Fruit fly (Drosophila melanogaster) whole organism, embryonic: ENCODE data around the gene CG31468.

Source experiments
- Atf6 ChIP-seq: fragments of 200-800 bp; sonication (Bioruptor generic); IDR thresholded peaks from 2 replicates; pipeline ENCODE4 v1.3.6; 2022; ENCODE audit warnings: missing biosample characterization, missing genetic modification characterization
- Bgb ChIP-seq: fragments of 200-800 bp; sonication (Bioruptor generic); IDR thresholded peaks from 2 replicates; pipeline ENCODE4 v1.3.6; 2022; ENCODE audit warnings: missing biosample characterization, missing genetic modification characterization; ENCODE audit not compliant: partially characterized antibody
- CG10321 ChIP-seq: fragments of 200-800 bp; sonication (Bioruptor generic); IDR thresholded peaks from 2 replicates; pipeline ENCODE4 v1.3.6; 2022; ENCODE audit warnings: missing biosample characterization, missing genetic modification characterization
- CG11085 ChIP-seq: fragments of 200-800 bp; sonication (Bioruptor generic); IDR thresholded peaks from 2 replicates; pipeline ENCODE4 v1.3.6; 2022; ENCODE audit warnings: missing biosample characterization, missing genetic modification characterization
- CG11093 ChIP-seq: fragments of 200-800 bp; sonication (Bioruptor generic); IDR thresholded peaks from 3 replicates; pipeline ENCODE4 v1.3.6; 2022; ENCODE audit warnings: missing biosample characterization, missing genetic modification characterization
- CG13123 ChIP-seq: fragments of 200-800 bp; sonication (Bioruptor generic); optimal IDR thresholded peaks from 2 replicates; lab custom pipeline; 2016; ENCODE audit warnings: missing biosample characterization, missing genetic modification characterization
- CG13424 ChIP-seq: fragments of 200-800 bp; sonication (Bioruptor generic); optimal IDR thresholded peaks from 2 replicates; lab custom pipeline; 2019; ENCODE audit warnings: missing biosample characterization, mild to moderate bottlenecking, missing genetic modification characterization, moderate library complexity
- CG13775 ChIP-seq: fragments of 200-800 bp; sonication (Bioruptor generic); optimal IDR thresholded peaks from 3 replicates; lab custom pipeline; 2017; ENCODE audit warnings: missing biosample characterization, mild to moderate bottlenecking, missing genetic modification characterization
- CG13894 ChIP-seq: fragments of 200-800 bp; sonication (Bioruptor generic); optimal IDR thresholded peaks from 3 replicates; lab custom pipeline; 2018; ENCODE audit warnings: missing biosample characterization, mild to moderate bottlenecking, missing genetic modification characterization, moderate library complexity
- CG15011 ChIP-seq: fragments of 200-800 bp; sonication (Bioruptor generic); optimal IDR thresholded peaks from 3 replicates; lab custom pipeline; 2018; ENCODE audit warnings: missing biosample characterization, mild to moderate bottlenecking, missing genetic modification characterization
- CG18599 ChIP-seq: fragments of 200-800 bp; sonication (Bioruptor generic); optimal IDR thresholded peaks from 3 replicates; lab custom pipeline; 2017; ENCODE audit warnings: missing biosample characterization, missing genetic modification characterization, mild to moderate bottlenecking, moderate library complexity, missing genetic modification reagents
- CG2875 ChIP-seq: fragments of 200-800 bp; sonication (Bioruptor generic); optimal IDR thresholded peaks from 2 replicates; lab custom pipeline; 2017; ENCODE audit warnings: missing biosample characterization, mild to moderate bottlenecking, missing genetic modification characterization, missing genetic modification reagents
- CG30403 ChIP-seq: fragments of 200-800 bp; sonication (Bioruptor generic); optimal IDR thresholded peaks from 3 replicates; lab custom pipeline; 2016; ENCODE audit warnings: missing biosample characterization, missing genetic modification characterization
- CG31388 ChIP-seq: fragments of 200-800 bp; sonication (Bioruptor generic); optimal IDR thresholded peaks from 2 replicates; lab custom pipeline; 2016; ENCODE audit warnings: missing biosample characterization, missing genetic modification characterization
- CG4360 ChIP-seq: fragments of 200-800 bp; sonication (Bioruptor generic); IDR thresholded peaks from 2 replicates; pipeline ENCODE4 v1.3.6; 2022; ENCODE audit warnings: missing biosample characterization, missing genetic modification characterization
- CG5180 ChIP-seq: fragments of 200-800 bp; sonication (Bioruptor generic); optimal IDR thresholded peaks from 3 replicates; lab custom pipeline; 2017; ENCODE audit warnings: missing biosample characterization, missing genetic modification characterization, mild to moderate bottlenecking, moderate library complexity, missing genetic modification reagents
- CG6175 ChIP-seq: fragments of 200-800 bp; sonication (Bioruptor generic); IDR thresholded peaks from 3 replicates; pipeline ENCODE4 v1.3.6; 2022; ENCODE audit warnings: missing biosample characterization, missing genetic modification characterization
- CG6689 ChIP-seq: fragments of 200-800 bp; sonication (Bioruptor generic); IDR thresholded peaks from 2 replicates; pipeline ENCODE4 v1.3.6; 2022; ENCODE audit warnings: missing biosample characterization, missing genetic modification characterization
- CG6791 ChIP-seq: fragments of 200-800 bp; sonication (Bioruptor generic); IDR thresholded peaks from 3 replicates; pipeline ENCODE4 v1.3.6; 2022; ENCODE audit warnings: missing biosample characterization, missing genetic modification characterization; ENCODE audit not compliant: partially characterized antibody
- CG6813 ChIP-seq: fragments of 200-800 bp; sonication (Bioruptor generic); optimal IDR thresholded peaks from 2 replicates; lab custom pipeline; 2017; ENCODE audit warnings: missing biosample characterization, missing genetic modification characterization, mild to moderate bottlenecking, moderate library complexity, missing genetic modification reagents
- CG7271 ChIP-seq: fragments of 200-800 bp; sonication (Bioruptor generic); optimal IDR thresholded peaks from 2 replicates; lab custom pipeline; 2018; ENCODE audit warnings: missing biosample characterization, mild to moderate bottlenecking, missing genetic modification characterization, moderate library complexity
- CG7839 ChIP-seq: fragments of 200-800 bp; sonication (Bioruptor generic); optimal IDR thresholded peaks from 3 replicates; lab custom pipeline; 2018; ENCODE audit warnings: missing biosample characterization, mild to moderate bottlenecking, missing genetic modification characterization, moderate library complexity
- CG8924 ChIP-seq: fragments of 200-800 bp; optimal IDR thresholded peaks from 3 replicates; lab custom pipeline; 2019; ENCODE audit warnings: missing biosample characterization, mild to moderate bottlenecking, missing genetic modification characterization, moderate library complexity
- CG9215 ChIP-seq: fragments of 200-800 bp; sonication (Bioruptor generic); IDR thresholded peaks from 2 replicates; pipeline ENCODE4 v1.3.6; 2022; ENCODE audit warnings: missing biosample characterization, missing genetic modification characterization
- CG9876 ChIP-seq: fragments of 200-800 bp; sonication (Bioruptor generic); optimal IDR thresholded peaks from 2 replicates; lab custom pipeline; 2016; ENCODE audit warnings: missing biosample characterization, missing genetic modification characterization
- CTCF ChIP-seq: fragments of 200-800 bp; sonication (Bioruptor generic); optimal IDR thresholded peaks from 2 replicates; lab custom pipeline; 2017; ENCODE audit warnings: missing biosample characterization, mild to moderate bottlenecking, missing genetic modification characterization, moderate library complexity
- CrebB ChIP-seq: fragments of 200-800 bp; sonication (Bioruptor generic); optimal IDR thresholded peaks from 3 replicates; lab custom pipeline; 2018; ENCODE audit warnings: missing biosample characterization, mild to moderate bottlenecking, missing genetic modification characterization
- Dfd ChIP-seq, 2 experiments: fragments of >200 bp; optimal IDR thresholded peaks; 2 replicates each; lab custom pipeline; 2017; ENCODE audit warnings: missing biosample characterization in 2 of 2, missing genetic modification characterization in 2 of 2
- Dip2 ChIP-seq: fragments of 200-800 bp; sonication (Bioruptor generic); IDR thresholded peaks from 2 replicates; pipeline ENCODE4 v1.3.6; 2022; ENCODE audit warnings: missing biosample characterization, missing genetic modification characterization
- Ets97D ChIP-seq: fragments of 200-800 bp; sonication (Bioruptor generic); optimal IDR thresholded peaks from 3 replicates; lab custom pipeline; 2016; ENCODE audit warnings: missing biosample characterization, missing genetic modification characterization
- Gug ChIP-seq: fragments of 200-800 bp; sonication (Bioruptor generic); IDR thresholded peaks from 4 replicates; pipeline ENCODE4 v1.3.6; 2022; ENCODE audit warnings: missing biosample characterization, missing genetic modification characterization
- Hmr ChIP-seq: fragments of 200-800 bp; sonication (Bioruptor generic); optimal IDR thresholded peaks from 3 replicates; lab custom pipeline; 2017; ENCODE audit warnings: mild to moderate bottlenecking, missing biosample characterization, missing genetic modification reagents, missing genetic modification characterization
- Hr39 ChIP-seq: fragments of >200 bp; optimal IDR thresholded peaks from 2 replicates; lab custom pipeline; 2017
- Med ChIP-seq: fragments of 200-800 bp; sonication (Bioruptor generic); peaks from one replicate; lab custom pipeline; 2016; ENCODE audit warnings: missing biosample characterization, missing genetic modification characterization, mild to moderate bottlenecking, inconsistent platforms, moderate library complexity
- Ssrp ChIP-seq: fragments of 200-800 bp; sonication (Bioruptor generic); optimal IDR thresholded peaks from 2 replicates; lab custom pipeline; 2018; ENCODE audit warnings: missing biosample characterization, mild to moderate bottlenecking, missing genetic modification characterization, moderate library complexity
- Taf1 ChIP-seq: fragments of 200-800 bp; sonication (Bioruptor generic); IDR thresholded peaks from 2 replicates; pipeline ENCODE4 v1.3.6; 2022; ENCODE audit warnings: missing biosample characterization, missing genetic modification characterization
- Trl ChIP-seq, 3 experiments: fragments of >200 bp in 2 of 3; fragments of 200-800 bp in 1 of 3; sonication (Bioruptor generic) in 1 of 3; optimal IDR thresholded peaks; 2 replicates in 1 of 3; 3 replicates in 2 of 3; lab custom pipeline; 2016 to 2017; ENCODE audit warnings: missing biosample characterization in 1 of 3, missing genetic modification characterization in 1 of 3
- YL-1 ChIP-seq: fragments of 200-800 bp; sonication (Bioruptor generic); optimal IDR thresholded peaks from 3 replicates; lab custom pipeline; 2017; ENCODE audit warnings: missing biosample characterization, mild to moderate bottlenecking, missing genetic modification characterization
- grn ChIP-seq: fragments of 200-800 bp; sonication (Bioruptor generic); optimal IDR thresholded peaks from 3 replicates; lab custom pipeline; 2017; ENCODE audit warnings: missing biosample characterization, missing genetic modification characterization
- mirr ChIP-seq: fragments of 200-800 bp; sonication (Bioruptor generic); optimal IDR thresholded peaks from 3 replicates; lab custom pipeline; 2018; ENCODE audit warnings: missing biosample characterization, mild to moderate bottlenecking, missing genetic modification characterization
- oc ChIP-seq: fragments of 200-800 bp; sonication (Bioruptor generic); optimal IDR thresholded peaks from 2 replicates; lab custom pipeline; 2018; ENCODE audit warnings: missing biosample characterization, mild to moderate bottlenecking, missing genetic modification characterization, moderate library complexity
- odd ChIP-seq: fragments of 200-800 bp; sonication (Bioruptor generic); optimal IDR thresholded peaks from 2 replicates; lab custom pipeline; 2017; ENCODE audit warnings: missing biosample characterization, mild to moderate bottlenecking, missing genetic modification characterization
- psq ChIP-seq: fragments of 200-800 bp; sonication (Bioruptor generic); optimal IDR thresholded peaks from 2 replicates; lab custom pipeline; 2017; ENCODE audit warnings: missing biosample characterization, missing genetic modification characterization
- row ChIP-seq: fragments of 200-800 bp; sonication (Bioruptor generic); IDR thresholded peaks from 3 replicates; pipeline ENCODE4 v1.3.6; 2022; ENCODE audit warnings: missing biosample characterization, missing genetic modification characterization
- ssp ChIP-seq: fragments of 200-800 bp; sonication (Bioruptor generic); IDR thresholded peaks from 2 replicates; pipeline ENCODE4 v1.3.6; 2022; ENCODE audit warnings: missing biosample characterization, missing genetic modification characterization
- sug ChIP-seq: fragments of 200-800 bp; optimal IDR thresholded peaks from 2 replicates; lab custom pipeline; 2019; ENCODE audit warnings: missing biosample characterization, mild to moderate bottlenecking, missing genetic modification characterization, moderate library complexity
- tap ChIP-seq: fragments of 200-800 bp; optimal IDR thresholded peaks from 3 replicates; lab custom pipeline; 2019; ENCODE audit warnings: missing biosample characterization, mild to moderate bottlenecking, missing genetic modification characterization, moderate library complexity
- tgo ChIP-seq: fragments of 200-800 bp; sonication (Bioruptor generic); IDR thresholded peaks from 3 replicates; pipeline ENCODE4 v1.3.6; 2022; ENCODE audit warnings: missing biosample characterization, missing genetic modification characterization

The CG31468 gene

dm6 chr3R:23669401-23670216, 30.5 kb downstream of the CG31468 start, which contains the start of gene CG31145 (continued):
- peak; percentile 100 for TF ChIP-seq CG8924
- TF ChIP-seq CG7271 (tag; lab: Kevin White, UChicago) = peak; percentile 92
- TF ChIP-seq CG11093 (GFP tag; lab: Robert Waterston, UW) = peak; percentile 99
- peak; percentile 95 for TF ChIP-seq ssp (GFP tag; lab: Robert Waterston, UW)
- peak in 1 of 2 experiments; percentile 95 for TF ChIP-seq Dfd (GFP tag; optimal IDR thresholded peaks at IDR 0.05; lab: Kevin White, UChicago)
- TF ChIP-seq Atf6 (GFP tag; lab: Robert Waterston, UW) = peak; percentile 100
- peak; percentile 100 for TF ChIP-seq Med (GFP tag; lab: Kevin White, UChicago)
- no peak for TF ChIP-seq CG6791 (GFP tag; lab: Robert Waterston, UW)
- TF ChIP-seq Gug (GFP tag; lab: Robert Waterston, UW) = peak; percentile 98
- TF ChIP-seq tap (tag; lab: Kevin White, UChicago) = peak; percentile 99
- peak; percentile 98 for TF ChIP-seq CG6175 (GFP tag; lab: Robert Waterston, UW)
- TF ChIP-seq CG30403 (GFP tag; lab: Kevin White, UChicago) = peak; percentile 100
- TF ChIP-seq oc = peak; percentile 99
- TF ChIP-seq Bgb (GFP tag; lab: Robert Waterston, UW) = peak; percentile 73
- TF ChIP-seq CG10321 = peak; percentile 86
- peak; percentile 99 for TF ChIP-seq CG6813 (GFP tag; lab: Kevin White, UChicago)
- TF ChIP-seq Ets97D (GFP tag; lab: Kevin White, UChicago) = peak; percentile 95
- TF ChIP-seq CG11085 (GFP tag; lab: Robert Waterston, UW) = peak; percentile 97
- peak; percentile 98 for TF ChIP-seq CrebB (tag; lab: Kevin White, UChicago)
- peak; percentile 97 for TF ChIP-seq Taf1 (GFP tag; lab: Robert Waterston, UW)
- TF ChIP-seq Dip2 (GFP tag; lab: Robert Waterston, UW) = peak; percentile 83; the same call in 1 of the 2 replicates
- peak; percentile 98 for TF ChIP-seq CG31388
- TF ChIP-seq YL-1 (GFP tag; lab: Kevin White, UChicago) = peak; percentile 98
- TF ChIP-seq CG9215 (GFP tag; lab: Robert Waterston, UW) = peak; percentile 99
- TF ChIP-seq psq (GFP tag; lab: Kevin White, UChicago) = peak; percentile 97
- TF ChIP-seq CG13775 = peak; percentile 100
- peak; percentile 100 for TF ChIP-seq odd (GFP tag; lab: Kevin White, UChicago)
- peak; percentile 98 for TF ChIP-seq CG13123 (GFP tag; lab: Kevin White, UChicago)
- peak; percentile 99 for TF ChIP-seq row (GFP tag; lab: Robert Waterston, UW)
- peak; percentile 100 for TF ChIP-seq Ssrp (tag; lab: Kevin White, UChicago)
- TF ChIP-seq Hmr (GFP tag; lab: Kevin White, UChicago) = peak; percentile 100

dm6 chr3R:23668583-23668982, 31.6 kb downstream of the CG31468 start:
- TF ChIP-seq Med (GFP tag; lab: Kevin White, UChicago) (peak; percentile 13), CG18599 (GFP tag; lab: Kevin White, UChicago) (no peak), grn (peak; percentile 93), mirr (GFP tag; lab: Kevin White, UChicago) (peak; percentile 52), CG9876 (no peak), CG2875 (GFP tag; lab: Kevin White, UChicago) (no peak), CG13424 (tag; lab: Kevin White, UChicago) (no peak), CG31388 (no peak), CG15011 (no peak), Dip2 (GFP tag; lab: Robert Waterston, UW) (no peak), CG13894 (tag; lab: Kevin White, UChicago) (peak; percentile 39), CTCF (GFP tag; lab: Kevin White, UChicago) (peak; percentile 12), CG5180 (no peak), CG6689 (no peak), tgo (GFP tag; lab: Robert Waterston, UW) (no peak), CG7839 (no peak), sug (peak; percentile 18), Trl (optimal IDR thresholded peaks at IDR 0.05; lab: Kevin White, UChicago) (peak; percentile 3 to 28), Trl (GFP tag; optimal IDR thresholded peaks at IDR 0.05; lab: Kevin White, UChicago) (no peak), Hr39 (lab: Kevin White, UChicago) (no peak), CG4360 (GFP tag; lab: Robert Waterston, UW) (no peak)
